Worm (Caenorhabditis elegans) whole organism, L2 larva: ENCODE data around the gene fkh-8.
A peak's percentile ranks its signal among the peaks of the same experiment; 100 is the strongest.

Experiments used
- F13H6.1 ChIP-seq: sonication (generic microtip); optimal IDR thresholded peaks from 2 replicates; lab custom pipeline; 2016; ENCODE audit warnings: missing genetic modification characterization, missing compliant biosample characterization
- R02D3.7 ChIP-seq: fragments of 150-350 bp; optimal IDR thresholded peaks from 2 replicates; lab custom pipeline; 2014; ENCODE audit warnings: missing biosample characterization, missing genetic modification characterization
- ZK546.5 ChIP-seq: sonication (generic microtip); optimal IDR thresholded peaks from 2 replicates; lab custom pipeline; 2017; ENCODE audit warnings: missing biosample characterization, missing genetic modification characterization
- alr-1 ChIP-seq: fragments of 150-350 bp; optimal IDR thresholded peaks from 2 replicates; lab custom pipeline; 2014; ENCODE audit warnings: missing biosample characterization, missing genetic modification characterization
- aly-2 ChIP-seq: fragments of 150-350 bp; optimal IDR thresholded peaks from 2 replicates; lab custom pipeline; 2014; ENCODE audit warnings: missing biosample characterization, missing genetic modification characterization
- ama-1 ChIP-seq: fragments of 150-350 bp; optimal IDR thresholded peaks from 2 replicates; lab custom pipeline; 2018; ENCODE audit warnings: inconsistent platforms
- blmp-1 ChIP-seq: sonication (generic microtip); optimal IDR thresholded peaks from 2 replicates; lab custom pipeline; 2017; ENCODE audit warnings: missing genetic modification characterization, mild to moderate bottlenecking, missing compliant biosample characterization, antibody characterized with exemption, moderate library complexity; ENCODE audit not compliant: insufficient read depth
- ceh-16 ChIP-seq: fragments of 150-350 bp; optimal IDR thresholded peaks from 2 replicates; lab custom pipeline; 2014; ENCODE audit warnings: missing biosample characterization, missing genetic modification characterization
- ceh-82 ChIP-seq: fragments of 150-350 bp; optimal IDR thresholded peaks from 2 replicates; lab custom pipeline; 2014; ENCODE audit warnings: missing biosample characterization, missing genetic modification characterization
- crh-2 ChIP-seq: sonication (generic microtip); optimal IDR thresholded peaks from 2 replicates; lab custom pipeline; 2017; ENCODE audit warnings: missing biosample characterization, missing genetic modification characterization
- egl-27 ChIP-seq: sonication (generic microtip); optimal IDR thresholded peaks from 3 replicates; lab custom pipeline; 2017; ENCODE audit warnings: missing biosample characterization, missing genetic modification reagents, missing genetic modification characterization
- elt-3 ChIP-seq: sonication (generic microtip); optimal IDR thresholded peaks from 2 replicates; lab custom pipeline; 2017; ENCODE audit warnings: missing biosample characterization, missing genetic modification characterization
- fos-1 ChIP-seq: fragments of 150-350 bp; optimal IDR thresholded peaks from 2 replicates; lab custom pipeline; 2014; ENCODE audit warnings: missing biosample characterization, missing genetic modification characterization
- gmeb-1 ChIP-seq: fragments of 150-350 bp; optimal IDR thresholded peaks from 2 replicates; lab custom pipeline; 2014; ENCODE audit warnings: missing biosample characterization, missing genetic modification characterization
- lin-13 ChIP-seq: fragments of 150-350 bp; optimal IDR thresholded peaks from 2 replicates; lab custom pipeline; 2014; ENCODE audit warnings: missing biosample characterization, missing genetic modification reagents, missing genetic modification characterization
- lsy-2 ChIP-seq, 2 experiments: fragments of 150-350 bp in 1 of 2; sonication (generic microtip) in 1 of 2; optimal IDR thresholded peaks; 2 replicates each; lab custom pipeline; 2014 to 2017; ENCODE audit warnings: missing biosample characterization in 2 of 2, missing genetic modification characterization in 2 of 2
- mab-5 ChIP-seq: fragments of 150-350 bp; optimal IDR thresholded peaks from 2 replicates; lab custom pipeline; 2014; ENCODE audit warnings: missing biosample characterization, missing genetic modification characterization
- nhr-10 ChIP-seq: sonication (generic microtip); optimal IDR thresholded peaks from 2 replicates; lab custom pipeline; 2017; ENCODE audit warnings: missing biosample characterization, missing genetic modification characterization
- nhr-12 ChIP-seq: fragments of 150-350 bp; optimal IDR thresholded peaks from 2 replicates; lab custom pipeline; 2014; ENCODE audit warnings: missing biosample characterization, missing genetic modification characterization
- nhr-129 ChIP-seq: fragments of 150-350 bp; optimal IDR thresholded peaks from 2 replicates; lab custom pipeline; 2014; ENCODE audit warnings: missing biosample characterization, missing genetic modification characterization
- nhr-21 ChIP-seq: fragments of 150-350 bp; optimal IDR thresholded peaks from 2 replicates; lab custom pipeline; 2014; ENCODE audit warnings: missing biosample characterization, missing genetic modification characterization
- nhr-23 ChIP-seq: fragments of 150-350 bp; optimal IDR thresholded peaks from 2 replicates; lab custom pipeline; 2014; ENCODE audit warnings: missing biosample characterization, missing genetic modification reagents, missing genetic modification characterization
- nhr-237 ChIP-seq: fragments of 150-350 bp; optimal IDR thresholded peaks from 2 replicates; lab custom pipeline; 2014; ENCODE audit warnings: missing biosample characterization, missing genetic modification characterization
- nhr-25 ChIP-seq: fragments of 150-350 bp; sonication (generic microtip); optimal IDR thresholded peaks from 3 replicates; lab custom pipeline; 2014; ENCODE audit warnings: missing biosample characterization, missing genetic modification characterization
- nhr-6 ChIP-seq: fragments of 150-350 bp; optimal IDR thresholded peaks from 2 replicates; lab custom pipeline; 2014; ENCODE audit warnings: missing biosample characterization, missing genetic modification characterization
- nhr-77 ChIP-seq: fragments of 150-350 bp; optimal IDR thresholded peaks from 2 replicates; lab custom pipeline; 2014; ENCODE audit warnings: missing biosample characterization, missing genetic modification characterization
- peb-1 ChIP-seq: fragments of 150-350 bp; optimal IDR thresholded peaks from 2 replicates; lab custom pipeline; 2014; ENCODE audit warnings: missing biosample characterization, missing genetic modification characterization
- sem-4 ChIP-seq: fragments of 150-350 bp; optimal IDR thresholded peaks from 2 replicates; lab custom pipeline; 2014; ENCODE audit warnings: missing biosample characterization, missing genetic modification reagents, missing genetic modification characterization
- sma-3 ChIP-seq: sonication (generic microtip); optimal IDR thresholded peaks from 2 replicates; lab custom pipeline; 2016; ENCODE audit warnings: missing genetic modification reagents, missing genetic modification characterization, missing compliant biosample characterization
- sma-9 ChIP-seq, 2 experiments: fragments of 150-350 bp in 1 of 2; sonication (generic microtip) in 1 of 2; optimal IDR thresholded peaks; 2 replicates each; lab custom pipeline; 2014 to 2016; ENCODE audit warnings: missing genetic modification characterization in 2 of 2, mild to moderate bottlenecking in 1 of 2, missing biosample characterization in 1 of 2, missing compliant biosample characterization in 1 of 2, missing genetic modification reagents in 1 of 2, moderate library complexity in 1 of 2
- snpc-4 ChIP-seq: fragments of 150-350 bp; optimal IDR thresholded peaks from 2 replicates; lab custom pipeline; 2014; ENCODE audit warnings: missing biosample characterization, missing genetic modification characterization
- unc-39 ChIP-seq: fragments of 150-350 bp; optimal IDR thresholded peaks from 2 replicates; lab custom pipeline; 2014; ENCODE audit warnings: missing biosample characterization, missing genetic modification characterization
- unc-55 ChIP-seq: fragments of 150-350 bp; sonication (generic microtip); optimal IDR thresholded peaks from 3 replicates; lab custom pipeline; 2014; ENCODE audit warnings: missing biosample characterization, missing genetic modification reagents, missing genetic modification characterization
- unc-62 ChIP-seq: fragments of 150-350 bp; optimal IDR thresholded peaks from 2 replicates; lab custom pipeline; 2014; ENCODE audit warnings: missing biosample characterization, missing genetic modification reagents, missing genetic modification characterization
- zag-1 ChIP-seq: fragments of 150-350 bp; optimal IDR thresholded peaks from 2 replicates; lab custom pipeline; 2014; ENCODE audit warnings: missing biosample characterization, missing genetic modification characterization
- ztf-1 ChIP-seq: fragments of 200-800 bp; sonication (Bioruptor generic); conservative IDR thresholded peaks from 2 replicates; pipeline ENCODE4 v1.3.6; 2022; ENCODE audit warnings: missing genetic modification characterization, missing compliant biosample characterization
- ztf-11 ChIP-seq: sonication (generic microtip); optimal IDR thresholded peaks from 2 replicates; lab custom pipeline; 2017; ENCODE audit warnings: missing biosample characterization, missing genetic modification characterization
- ztf-4 ChIP-seq: fragments of 150-350 bp; optimal IDR thresholded peaks from 2 replicates; lab custom pipeline; 2014; ENCODE audit warnings: missing biosample characterization, missing genetic modification characterization

Gene fkh-8

ce11 chrII:6226995-6227394 lies 35.8 kb upstream of the fkh-8 start, which contains the start of gene srsy-2:
srsy-2 (minus strand) TSS chrII:6227095.
- no peak for TF ChIP-seq ZK546.5 (tag; lab: Kevin White, UChicago)
- TF ChIP-seq ama-1 (lab: Kevin White, UChicago) = no peak
- no peak for TF ChIP-seq sem-4 (tag; lab: Kevin White, UChicago)
- TF ChIP-seq ceh-82 (tag; lab: Kevin White, UChicago) = no peak
- TF ChIP-seq sma-9 (GFP tag; optimal IDR thresholded peaks at IDR 0.05; lab: Kevin White, UChicago) = peak; percentile 8
- TF ChIP-seq sma-9 (tag; optimal IDR thresholded peaks at IDR 0.05; lab: Kevin White, UChicago) = no peak
- no peak for TF ChIP-seq gmeb-1 (tag; lab: Kevin White, UChicago)
- peak; percentile 67 for TF ChIP-seq unc-55 (GFP tag; lab: Kevin White, UChicago)
- no peak for TF ChIP-seq nhr-23 (tag; lab: Kevin White, UChicago)
- no peak for TF ChIP-seq snpc-4 (tag; lab: Kevin White, UChicago)
- no peak for TF ChIP-seq zag-1
- TF ChIP-seq lin-13 = no peak
- no peak for TF ChIP-seq F13H6.1 (tag; lab: Kevin White, UChicago)
- TF ChIP-seq elt-3 (tag; lab: Kevin White, UChicago) = no peak
- TF ChIP-seq crh-2 = no peak
- no peak for TF ChIP-seq unc-62 (GFP tag; lab: Kevin White, UChicago)
- TF ChIP-seq mab-5 = peak; percentile 1
- no peak for TF ChIP-seq nhr-12
- TF ChIP-seq, all 48 proteins: peak for 3

ce11 chrII:6223755-6224154 lies 32.6 kb upstream of the fkh-8 start:
- TF ChIP-seq crh-2 (no peak), ztf-1 (no peak), nhr-129 (tag; lab: Kevin White, UChicago) (no peak)

ce11 chrII:6222558-6222957 lies 31.4 kb upstream of the fkh-8 start, which contains the start of gene C30B5.6:
C30B5.6 (minus strand) TSS chrII:6222658.
- no peak for TF ChIP-seq unc-39 (tag; lab: Kevin White, UChicago)
- no peak for TF ChIP-seq R02D3.7 (tag; lab: Kevin White, UChicago)
- no peak for TF ChIP-seq unc-62 (GFP tag; lab: Kevin White, UChicago)
- TF ChIP-seq aly-2 (tag; lab: Kevin White, UChicago) = no peak
- no peak for TF ChIP-seq nhr-6 (tag; lab: Kevin White, UChicago)
- no peak for TF ChIP-seq blmp-1 (tag; lab: Kevin White, UChicago)
- no peak for TF ChIP-seq ZK546.5 (tag; lab: Kevin White, UChicago)
- no peak for TF ChIP-seq nhr-21 (tag; lab: Kevin White, UChicago)
- no peak for TF ChIP-seq nhr-12
- no peak for TF ChIP-seq sma-9 (GFP tag; optimal IDR thresholded peaks at IDR 0.05; lab: Kevin White, UChicago)
- TF ChIP-seq sma-9 (tag; optimal IDR thresholded peaks at IDR 0.05; lab: Kevin White, UChicago) = no peak
- TF ChIP-seq, all 48 proteins: peak for 0

- TF ChIP-seq nhr-10 (no peak), snpc-4 (tag; lab: Kevin White, UChicago) (no peak)
- TF ChIP-seq, all 48 proteins: peak for 0
These were observed 30.3 kb upstream of the fkh-8 start for ce11 chrII:6221470-6221869.

ce11 chrII:6219346-6219745 lies 28.2 kb upstream of the fkh-8 start, which contains the start of gene mks-2:
mks-2 (minus strand) TSS chrII:6219446.
- no peak for TF ChIP-seq nhr-77 (tag; lab: Kevin White, UChicago)
- TF ChIP-seq egl-27 (tag; lab: Kevin White, UChicago) = no peak
- no peak for TF ChIP-seq alr-1 (tag; lab: Kevin White, UChicago)
- TF ChIP-seq lsy-2 (tag; optimal IDR thresholded peaks at IDR 0.05; lab: Kevin White, UChicago) = no peak
- TF ChIP-seq zag-1 = no peak
- no peak for TF ChIP-seq crh-2
- TF ChIP-seq ztf-1 = no peak
- no peak for TF ChIP-seq sma-3
- no peak for TF ChIP-seq unc-62 (GFP tag; lab: Kevin White, UChicago)
- TF ChIP-seq blmp-1 (tag; lab: Kevin White, UChicago) = no peak
- TF ChIP-seq elt-3 (tag; lab: Kevin White, UChicago) = no peak

ce11 chrII:6208116-6208515 lies 16.9 kb upstream of the fkh-8 start, which contains the start of gene daf-37:
daf-37 (minus strand) TSS chrII:6208216.
- TF ChIP-seq sem-4 (tag; lab: Kevin White, UChicago) (no peak), peb-1 (no peak), ztf-4 (tag; lab: Kevin White, UChicago) (no peak), ZK546.5 (tag; lab: Kevin White, UChicago) (no peak), nhr-25 (tag; lab: Kevin White, UChicago) (no peak), sma-9 (GFP tag; optimal IDR thresholded peaks at IDR 0.05; lab: Kevin White, UChicago) (no peak), sma-9 (tag; optimal IDR thresholded peaks at IDR 0.05; lab: Kevin White, UChicago) (no peak), lin-13 (no peak), fos-1 (tag; lab: Kevin White, UChicago) (no peak), nhr-21 (tag; lab: Kevin White, UChicago) (no peak), ceh-82 (tag; lab: Kevin White, UChicago) (no peak), ceh-16 (tag; lab: Kevin White, UChicago) (no peak), nhr-237 (tag; lab: Kevin White, UChicago) (no peak), nhr-6 (tag; lab: Kevin White, UChicago) (no peak), R02D3.7 (tag; lab: Kevin White, UChicago) (no peak), ztf-11 (tag; lab: Kevin White, UChicago) (no peak)
